Worm (Caenorhabditis elegans): Measurements from ENCODE around the gene F28A10.8.

DNA sequence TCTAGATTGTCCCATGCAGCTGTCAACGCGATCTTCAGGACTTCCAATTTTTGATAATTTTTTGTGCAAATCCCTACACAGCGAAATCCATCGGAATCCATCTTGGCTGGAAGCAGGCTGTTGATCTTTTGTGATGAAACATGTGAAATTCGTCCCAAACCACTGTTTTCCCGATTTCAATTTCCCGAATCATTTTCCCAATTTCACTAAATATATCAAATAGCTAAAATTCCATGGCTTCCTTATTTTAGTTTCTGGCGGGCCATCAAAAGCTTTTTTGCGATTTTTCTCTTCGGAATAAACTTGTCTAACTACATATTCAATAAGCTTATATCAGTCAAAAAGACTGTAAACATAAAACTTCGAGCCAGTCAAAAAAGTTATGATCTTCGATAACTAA lies 16.8 kb downstream of the F28A10.8 start, which contains the start of gene F46F5.8:
- TF ChIP-seq duxl-1 (tag; optimal IDR thresholded peaks at IDR 0.05; ENCODE audit: poor library complexity) (no peak), nhr-76 (tag; optimal IDR thresholded peaks at IDR 0.05) (no peak)

All from whole organism, L4 larva.